Worm (Caenorhabditis elegans) whole organism, young adult: ENCODE data around the gene mspn-1.

Source experiments
- B0019.2 ChIP-seq: fragments of 200-800 bp; sonication (Bioruptor generic); conservative IDR thresholded peaks from 2 replicates; pipeline ENCODE4 v1.3.6; 2022; ENCODE audit warnings: missing genetic modification reagents, missing genetic modification characterization, missing compliant biosample characterization
- C06A6.2 ChIP-seq: fragments of 200-800 bp; sonication (Bioruptor generic); conservative IDR thresholded peaks from 2 replicates; pipeline ENCODE4 v1.3.6; 2022; ENCODE audit warnings: missing genetic modification characterization, missing compliant biosample characterization
- F22D6.2 ChIP-seq: sonication (generic microtip); optimal IDR thresholded peaks from 2 replicates; lab custom pipeline; 2016; ENCODE audit warnings: mild to moderate bottlenecking, missing genetic modification characterization, missing compliant biosample characterization
- F33H1.4 ChIP-seq: fragments of 200-800 bp; sonication (Bioruptor generic); IDR thresholded peaks from 2 replicates; pipeline ENCODE4 v1.3.6; 2022; ENCODE audit warnings: missing genetic modification reagents, missing genetic modification characterization, missing compliant biosample characterization
- F39B2.1 ChIP-seq: fragments of 200-800 bp; sonication (Bioruptor generic); IDR thresholded peaks from 2 replicates; pipeline ENCODE4 v1.3.6; 2022; ENCODE audit warnings: missing genetic modification reagents, missing genetic modification characterization, missing compliant biosample characterization
- K12H6.12 ChIP-seq: fragments of 200-800 bp; sonication (Bioruptor generic); optimal IDR thresholded peaks from 2 replicates; lab custom pipeline; 2018; ENCODE audit warnings: mild to moderate bottlenecking, missing genetic modification characterization, missing compliant biosample characterization
- T26A5.8 ChIP-seq: sonication (generic microtip); optimal IDR thresholded peaks from 2 replicates; lab custom pipeline; 2016; ENCODE audit warnings: missing genetic modification characterization, missing compliant biosample characterization
- Y56A3A.18 ChIP-seq: fragments of 200-800 bp; sonication (Bioruptor generic); IDR thresholded peaks from 2 replicates; pipeline ENCODE4 v1.3.6; 2022; ENCODE audit warnings: missing genetic modification reagents, missing genetic modification characterization, missing compliant biosample characterization
- Y95B8A.8 ChIP-seq: fragments of 200-800 bp; sonication (Bioruptor generic); IDR thresholded peaks from 2 replicates; pipeline ENCODE4 v1.3.6; 2022; ENCODE audit warnings: missing genetic modification reagents, missing genetic modification characterization, missing compliant biosample characterization
- akir-1 ChIP-seq: fragments of 200-800 bp; sonication (Bioruptor generic); optimal IDR thresholded peaks from 2 replicates; lab custom pipeline; 2018; ENCODE audit warnings: mild to moderate bottlenecking, missing genetic modification characterization, moderate library complexity, missing compliant biosample characterization
- aptf-3 ChIP-seq: fragments of 200-800 bp; sonication (Bioruptor generic); IDR thresholded peaks from 2 replicates; pipeline ENCODE4 v1.3.6; 2022; ENCODE audit warnings: missing genetic modification characterization, missing compliant biosample characterization
- attf-3 ChIP-seq: fragments of 200-800 bp; sonication (Bioruptor generic); conservative IDR thresholded peaks from 2 replicates; pipeline ENCODE4 v1.3.6; 2022; ENCODE audit warnings: missing genetic modification reagents, missing genetic modification characterization, missing compliant biosample characterization
- ceh-58 ChIP-seq: fragments of 200-800 bp; sonication (Bioruptor generic); IDR thresholded peaks from 2 replicates; pipeline ENCODE4 v1.3.6; 2022; ENCODE audit warnings: missing genetic modification characterization, missing compliant biosample characterization
- ceh-79 ChIP-seq: sonication (generic microtip); optimal IDR thresholded peaks from 2 replicates; lab custom pipeline; 2017; ENCODE audit warnings: mild to moderate bottlenecking, missing genetic modification characterization, missing compliant biosample characterization
- ceh-91 ChIP-seq: fragments of 200-800 bp; sonication (Bioruptor generic); IDR thresholded peaks from 2 replicates; pipeline ENCODE4 v1.3.6; 2022; ENCODE audit warnings: missing genetic modification reagents, missing genetic modification characterization, missing compliant biosample characterization
- die-1 ChIP-seq: sonication (generic microtip); optimal IDR thresholded peaks from 2 replicates; lab custom pipeline; 2016; ENCODE audit warnings: missing genotype, mild to moderate bottlenecking, missing genetic modification characterization, missing compliant biosample characterization
- dox-1 ChIP-seq: fragments of 200-800 bp; sonication (Bioruptor generic); IDR thresholded peaks from 2 replicates; pipeline ENCODE4 v1.3.6; 2022; ENCODE audit warnings: missing genetic modification reagents, missing genetic modification characterization, missing compliant biosample characterization
- dpl-1 ChIP-seq: fragments of 150-350 bp; optimal IDR thresholded peaks from 2 replicates; lab custom pipeline; 2014; ENCODE audit warnings: missing biosample characterization, missing genetic modification reagents, missing genetic modification characterization
- efl-1 ChIP-seq: fragments of 150-350 bp; optimal IDR thresholded peaks from 2 replicates; lab custom pipeline; 2014; ENCODE audit warnings: missing biosample characterization, missing genetic modification reagents, missing genetic modification characterization
- egrh-3 ChIP-seq: fragments of 200-800 bp; sonication (Bioruptor generic); IDR thresholded peaks from 2 replicates; pipeline ENCODE4 v1.3.6; 2022; ENCODE audit warnings: missing genetic modification reagents, missing genetic modification characterization, missing compliant biosample characterization
- ets-4 ChIP-seq: fragments of 200-800 bp; sonication (Bioruptor generic); optimal IDR thresholded peaks from 2 replicates; lab custom pipeline; 2018; ENCODE audit warnings: mild to moderate bottlenecking, missing genetic modification characterization, missing compliant biosample characterization
- fkh-3 ChIP-seq: sonication (generic microtip); optimal IDR thresholded peaks from 2 replicates; lab custom pipeline; 2016; ENCODE audit warnings: mild to moderate bottlenecking, missing genetic modification characterization, missing compliant biosample characterization
- hlh-12 ChIP-seq: sonication (generic microtip); optimal IDR thresholded peaks from 2 replicates; lab custom pipeline; 2016; ENCODE audit warnings: missing genetic modification characterization, missing compliant biosample characterization
- hlh-26 ChIP-seq: fragments of 200-800 bp; sonication (Bioruptor generic); conservative IDR thresholded peaks from 2 replicates; pipeline ENCODE4 v1.3.6; 2022; ENCODE audit warnings: missing genetic modification reagents, missing genetic modification characterization, missing compliant biosample characterization
- hmg-1.2 ChIP-seq: fragments of 200-800 bp; sonication (Bioruptor generic); IDR thresholded peaks from 2 replicates; pipeline ENCODE4 v1.3.6; 2022; ENCODE audit warnings: missing genetic modification reagents, missing genetic modification characterization, missing compliant biosample characterization
- lag-1 ChIP-seq: fragments of 200-800 bp; sonication (Bioruptor generic); IDR thresholded peaks from 2 replicates; pipeline ENCODE4 v1.3.6; 2022; ENCODE audit warnings: missing genetic modification reagents, missing genetic modification characterization, missing compliant biosample characterization
- lin-35 ChIP-seq, 3 experiments: fragments of 150-350 bp in 2 of 3; sonication (generic microtip) in 1 of 3; optimal IDR thresholded peaks; 2 replicates each; lab custom pipeline; 2014 to 2018; ENCODE audit warnings: missing biosample characterization in 3 of 3, missing genetic modification characterization in 3 of 3, missing genetic modification reagents in 3 of 3
- lin-40 ChIP-seq: sonication (generic microtip); optimal IDR thresholded peaks from 2 replicates; lab custom pipeline; 2016; ENCODE audit warnings: missing genetic modification characterization, mild to moderate bottlenecking, missing compliant biosample characterization, missing genotype, missing genetic modification reagents
- lsy-27 ChIP-seq: sonication (generic microtip); optimal IDR thresholded peaks from 2 replicates; lab custom pipeline; 2017; ENCODE audit warnings: missing genetic modification characterization, mild to moderate bottlenecking, missing compliant biosample characterization, antibody characterized with exemption, missing genotype, borderline replicate concordance; ENCODE audit not compliant: insufficient read depth
- nfya-1 ChIP-seq: sonication (generic microtip); optimal IDR thresholded peaks from 2 replicates; lab custom pipeline; 2017; ENCODE audit warnings: antibody characterized with exemption, missing compliant biosample characterization, missing genetic modification characterization, borderline replicate concordance; ENCODE audit not compliant: insufficient read depth
- nhr-27 ChIP-seq: fragments of 200-800 bp; sonication (Bioruptor generic); optimal IDR thresholded peaks from 2 replicates; lab custom pipeline; 2018; ENCODE audit warnings: mild to moderate bottlenecking, missing genetic modification characterization, moderate library complexity, missing compliant biosample characterization
- pbrm-1 ChIP-seq: fragments of 200-800 bp; sonication (Bioruptor generic); IDR thresholded peaks from 2 replicates; pipeline ENCODE4 v1.3.6; 2022; ENCODE audit warnings: missing genetic modification reagents, missing genetic modification characterization, missing compliant biosample characterization
- repo-1 ChIP-seq: sonication (generic microtip); optimal IDR thresholded peaks from 2 replicates; lab custom pipeline; 2017; ENCODE audit warnings: mild to moderate bottlenecking, missing genetic modification characterization, missing compliant biosample characterization
- snpc-1.3 ChIP-seq: sonication (generic microtip); optimal IDR thresholded peaks from 2 replicates; lab custom pipeline; 2017; ENCODE audit warnings: missing genetic modification characterization, mild to moderate bottlenecking, missing compliant biosample characterization, antibody characterized with exemption, moderate library complexity, missing genotype, missing genetic modification reagents; ENCODE audit not compliant: insufficient read depth
- snpc-3.4 ChIP-seq: sonication (generic microtip); optimal IDR thresholded peaks from 2 replicates; lab custom pipeline; 2017; ENCODE audit warnings: missing genetic modification characterization, mild to moderate bottlenecking, missing compliant biosample characterization, antibody characterized with exemption, moderate library complexity, missing genotype, missing genetic modification reagents
- snpc-4 ChIP-seq, 5 experiments: fragments of 150-350 bp in 1 of 5; sonication (generic microtip) in 4 of 5; optimal IDR thresholded peaks; 2 replicates each; lab custom pipeline; 2014 to 2018; ENCODE audit warnings: missing genetic modification characterization in 5 of 5, missing biosample characterization in 3 of 5, antibody characterized with exemption in 2 of 5, mild to moderate bottlenecking in 2 of 5, missing compliant biosample characterization in 2 of 5, missing genotype in 2 of 5, moderate library complexity in 2 of 5, missing genetic modification reagents in 1 of 5
- sptf-2 ChIP-seq: fragments of 200-800 bp; sonication (Bioruptor generic); optimal IDR thresholded peaks from 2 replicates; lab custom pipeline; 2018; ENCODE audit warnings: mild to moderate bottlenecking, missing genetic modification characterization, missing compliant biosample characterization
- tbp1 ChIP-seq: fragments of 200-800 bp; sonication (Bioruptor generic); optimal IDR thresholded peaks from 2 replicates; lab custom pipeline; 2018; ENCODE audit warnings: mild to moderate bottlenecking, missing genetic modification characterization, missing compliant biosample characterization
- tlf-1 ChIP-seq: fragments of 200-800 bp; sonication (Bioruptor generic); optimal IDR thresholded peaks from 2 replicates; lab custom pipeline; 2018; ENCODE audit warnings: mild to moderate bottlenecking, missing genetic modification characterization, missing compliant biosample characterization
- unc-130 ChIP-seq: sonication (generic microtip); optimal IDR thresholded peaks from 2 replicates; lab custom pipeline; 2016; ENCODE audit warnings: missing genetic modification reagents, missing genetic modification characterization, missing compliant biosample characterization
- unc-62 ChIP-seq: fragments of 150-350 bp; optimal IDR thresholded peaks from 2 replicates; lab custom pipeline; 2014; ENCODE audit warnings: missing biosample characterization, missing genetic modification reagents, missing genetic modification characterization
- xnd-1 ChIP-seq: sonication (generic microtip); optimal IDR thresholded peaks from 2 replicates; lab custom pipeline; 2016; ENCODE audit warnings: missing genotype, missing genetic modification reagents, missing genetic modification characterization, missing compliant biosample characterization
- ztf-25 ChIP-seq: fragments of 200-800 bp; sonication (Bioruptor generic); IDR thresholded peaks from 2 replicates; pipeline ENCODE4 v1.3.6; 2022; ENCODE audit warnings: missing genetic modification reagents, missing genetic modification characterization, missing compliant biosample characterization

mspn-1 gene

DNA sequence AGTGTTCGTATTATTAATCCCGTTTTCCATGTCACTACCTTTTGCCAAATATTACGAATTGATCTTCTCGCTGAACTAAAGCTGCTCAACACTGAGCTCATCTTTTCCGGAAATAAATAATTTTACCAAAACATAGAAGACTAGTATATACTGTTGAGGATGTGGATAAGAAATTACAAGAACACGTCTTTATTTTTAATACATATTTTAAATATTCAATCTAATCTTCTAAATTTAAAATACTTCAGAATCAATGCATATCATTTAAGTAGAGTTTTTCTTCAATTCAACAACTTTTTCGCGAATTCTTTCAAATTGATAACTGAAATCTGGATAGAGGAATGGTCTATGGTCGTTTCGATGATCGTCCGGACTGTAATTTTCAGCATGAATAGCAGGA is 37.0 kb downstream of the mspn-1 start, which contains the start of gene abt-1:
TSS of gene abt-1 (minus strand) at position 101 of the 400 bp plus-strand sequence.
- TF ChIP-seq ceh-58 (GFP tag; lab: Robert Waterston, UW) (no peak), tbp1 (GFP tag; lab: Kevin White, UChicago) (no peak), nhr-27 (tag; lab: Kevin White, UChicago) (no peak), B0019.2 (no peak), snpc-4 (GFP tag; optimal IDR thresholded peaks at IDR 0.05; lab: Kevin White, UChicago) (no peak), snpc-4 (tag; optimal IDR thresholded peaks at IDR 0.05; lab: Kevin White, UChicago) (no peak), lin-40 (tag; lab: Kevin White, UChicago) (no peak), hmg-1.2 (no peak), aptf-3 (no peak), fkh-3 (tag; lab: Kevin White, UChicago) (no peak), pbrm-1 (GFP tag; lab: Robert Waterston, UW) (no peak), unc-62 (GFP tag; lab: Kevin White, UChicago) (no peak), ets-4 (no peak), tlf-1 (no peak), F39B2.1 (GFP tag; lab: Robert Waterston, UW) (no peak), F33H1.4 (GFP tag; lab: Robert Waterston, UW) (no peak), snpc-3.4 (tag; lab: Kevin White, UChicago) (no peak), Y95B8A.8 (GFP tag; lab: Robert Waterston, UW) (no peak)

- TF ChIP-seq ceh-79 (tag; lab: Kevin White, UChicago) (no peak), egrh-3 (GFP tag; lab: Robert Waterston, UW) (no peak), ztf-25 (GFP tag; lab: Robert Waterston, UW) (no peak), nhr-27 (tag; lab: Kevin White, UChicago) (no peak), efl-1 (no peak), K12H6.12 (no peak), T26A5.8 (no peak), Y56A3A.18 (GFP tag; lab: Robert Waterston, UW) (no peak), attf-3 (GFP tag; lab: Robert Waterston, UW) (no peak), lsy-27 (tag; lab: Kevin White, UChicago) (no peak), ceh-91 (GFP tag; lab: Robert Waterston, UW) (no peak), unc-130 (GFP tag; lab: Kevin White, UChicago) (no peak), F39B2.1 (GFP tag; lab: Robert Waterston, UW) (no peak)
Observed at ce11 chrIV:10215393-10215792, 37.6 kb downstream of the mspn-1 start.

DNA sequence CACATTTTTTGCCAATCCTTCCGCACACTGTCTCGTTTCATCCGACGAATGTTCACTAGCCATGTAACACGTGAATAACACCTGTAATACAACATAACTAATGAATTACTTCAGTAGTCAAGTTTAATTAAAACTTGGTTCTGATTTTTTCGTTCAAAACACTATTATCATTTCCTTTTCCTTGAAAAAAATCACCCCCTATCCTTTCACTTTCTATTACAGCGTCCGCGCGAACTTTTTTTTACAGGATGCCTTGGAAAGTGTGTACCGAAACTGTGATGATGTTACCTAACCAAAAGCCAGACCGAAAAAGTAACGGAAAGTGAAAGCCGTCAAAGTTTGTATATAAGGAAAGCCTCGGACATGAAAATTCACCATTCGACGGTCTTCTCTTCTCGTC is 38.3 kb downstream of the mspn-1 start, which contains the start of gene col-124:
TSS of gene col-124 (plus strand) at position 374 of the 400 bp plus-strand sequence.
- TF ChIP-seq F22D6.2 (tag; lab: Kevin White, UChicago) (no peak), hlh-12 (tag; lab: Kevin White, UChicago) (no peak), snpc-1.3 (tag; lab: Kevin White, UChicago) (no peak), sptf-2 (no peak)

ce11 chrIV:10216704-10217296 is 39.0 kb downstream of the mspn-1 start:
- TF ChIP-seq snpc-4 (GFP tag; optimal IDR thresholded peaks at IDR 0.05; lab: Kevin White, UChicago) (no peak), snpc-4 (tag; optimal IDR thresholded peaks at IDR 0.05; lab: Kevin White, UChicago) (no peak), akir-1 (GFP tag; lab: Kevin White, UChicago) (no peak), xnd-1 (tag; lab: Kevin White, UChicago) (no peak), die-1 (tag; lab: Kevin White, UChicago) (no peak), dpl-1 (no peak), egrh-3 (GFP tag; lab: Robert Waterston, UW) (peak; percentile 88), hlh-26 (no peak), lin-40 (tag; lab: Kevin White, UChicago) (peak; percentile 63), lag-1 (GFP tag; lab: Robert Waterston, UW) (no peak), nfya-1 (tag; lab: Kevin White, UChicago) (no peak), repo-1 (tag; lab: Kevin White, UChicago) (peak; percentile 11), dox-1 (peak; percentile 34; the same call in 1 of the 2 replicates), C06A6.2 (peak; percentile 29; the same call in 1 of the 2 replicates), lin-35 (GFP tag; optimal IDR thresholded peaks at IDR 0.05; lab: Kevin White, UChicago) (no peak)
